Fruit fly (Drosophila melanogaster): ENCODE data around the gene ko.

DNA sequence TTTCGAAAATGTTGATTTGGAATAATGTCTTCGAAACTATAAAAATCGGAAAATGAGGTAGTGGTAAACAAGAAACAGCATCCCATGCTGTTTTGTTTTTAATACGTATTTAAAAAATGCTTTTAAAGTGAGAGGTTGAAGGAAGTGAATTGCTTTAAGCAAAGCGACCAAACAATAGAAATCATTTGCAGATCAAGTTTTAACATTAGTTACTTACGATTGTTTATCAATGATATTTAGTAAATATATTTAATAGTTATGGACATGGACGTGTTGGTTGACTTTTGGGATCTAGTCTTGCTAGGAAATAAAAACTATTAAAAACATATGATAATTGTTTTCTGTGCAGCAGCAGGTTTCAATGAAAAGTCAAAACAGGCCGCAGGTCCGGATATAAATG lies 74.7 kb downstream of the ko start:
- peak; percentile 87 for TF ChIP-seq kay (GFP tag; ENCODE audit: borderline replicate concordance)
- TF ChIP-seq CG5204 (GFP tag; optimal IDR thresholded peaks at IDR 0.05), result no peak
- no peak for TF ChIP-seq CG12768 (GFP tag; optimal IDR thresholded peaks at IDR 0.05)
- TF ChIP-seq bab1 (GFP tag; optimal IDR thresholded peaks at IDR 0.05), result no peak
- TF ChIP-seq CG33017 (tag; optimal IDR thresholded peaks at IDR 0.05), result no peak
- TF ChIP-seq CG14711 (tag; optimal IDR thresholded peaks at IDR 0.05), result no peak
- TF ChIP-seq ovo (GFP tag; optimal IDR thresholded peaks at IDR 0.05), result no peak
- no peak for TF ChIP-seq cic (GFP tag; optimal IDR thresholded peaks at IDR 0.05)
- TF ChIP-seq cnc (optimal IDR thresholded peaks at IDR 0.05), result no peak
- no peak for TF ChIP-seq Hr96 (GFP tag; optimal IDR thresholded peaks at IDR 0.05)
- TF ChIP-seq toe (GFP tag; optimal IDR thresholded peaks at IDR 0.05), result no peak
- TF ChIP-seq Clk (GFP tag; optimal IDR thresholded peaks at IDR 0.05), result no peak
